Worm (Caenorhabditis elegans) whole organism, late embryonic: ENCODE data around the gene fbxa-224.

Experiments used
- T23F11.4 ChIP-seq: fragments of 200-800 bp; sonication (Bioruptor generic); optimal IDR thresholded peaks from 2 replicates; lab custom pipeline; 2018; ENCODE audit warnings: mild to moderate bottlenecking, missing genetic modification characterization, missing compliant biosample characterization
- ama-1 ChIP-seq: fragments of 150-350 bp; optimal IDR thresholded peaks from 2 replicates; lab custom pipeline; 2014
- ceh-34 ChIP-seq: sonication (generic microtip); optimal IDR thresholded peaks from 2 replicates; lab custom pipeline; 2016; ENCODE audit warnings: mild to moderate bottlenecking, missing genetic modification characterization, missing compliant biosample characterization
- ceh-45 ChIP-seq: fragments of 200-800 bp; sonication (Bioruptor generic); IDR thresholded peaks from 2 replicates; pipeline ENCODE4 v1.3.6; 2022; ENCODE audit warnings: missing genetic modification reagents, missing genetic modification characterization, missing compliant biosample characterization
- elt-2 ChIP-seq: sonication (generic microtip); optimal IDR thresholded peaks from 2 replicates; lab custom pipeline; 2016; ENCODE audit warnings: missing genetic modification reagents, missing genetic modification characterization, missing compliant biosample characterization
- fkh-6 ChIP-seq: sonication (generic microtip); optimal IDR thresholded peaks from 2 replicates; lab custom pipeline; 2016; ENCODE audit warnings: missing genetic modification characterization, missing compliant biosample characterization
- nfya-1 ChIP-seq: sonication (generic microtip); optimal IDR thresholded peaks from 2 replicates; lab custom pipeline; 2017; ENCODE audit warnings: missing genetic modification characterization, mild to moderate bottlenecking, missing compliant biosample characterization, antibody characterized with exemption, moderate library complexity
- nhr-11 ChIP-seq: fragments of 150-350 bp; optimal IDR thresholded peaks from 2 replicates; lab custom pipeline; 2014; ENCODE audit warnings: missing biosample characterization, missing genetic modification characterization
- odd-2 ChIP-seq: sonication (generic microtip); optimal IDR thresholded peaks from 2 replicates; lab custom pipeline; 2017; ENCODE audit warnings: antibody characterized with exemption, mild to moderate bottlenecking, missing genetic modification characterization, missing compliant biosample characterization
- pag-3 ChIP-seq: sonication (generic microtip); optimal IDR thresholded peaks from 2 replicates; lab custom pipeline; 2016; ENCODE audit warnings: missing compliant biosample characterization, missing genetic modification characterization, borderline replicate concordance
- pha-4 ChIP-seq: fragments of 150-350 bp; optimal IDR thresholded peaks from 2 replicates; lab custom pipeline; 2018; ENCODE audit warnings: missing biosample characterization, missing genetic modification reagents, missing genetic modification characterization
- pqm-1 ChIP-seq: sonication (generic microtip); optimal IDR thresholded peaks from 2 replicates; lab custom pipeline; 2016; ENCODE audit warnings: missing genetic modification characterization, missing compliant biosample characterization
- ref-2 ChIP-seq: sonication (generic microtip); optimal IDR thresholded peaks from 2 replicates; lab custom pipeline; 2016; ENCODE audit warnings: missing genetic modification characterization, missing compliant biosample characterization
- ttx-3 ChIP-seq: sonication (generic microtip); optimal IDR thresholded peaks from 2 replicates; lab custom pipeline; 2016; ENCODE audit warnings: missing genetic modification reagents, missing genetic modification characterization, missing compliant biosample characterization

DNA sequence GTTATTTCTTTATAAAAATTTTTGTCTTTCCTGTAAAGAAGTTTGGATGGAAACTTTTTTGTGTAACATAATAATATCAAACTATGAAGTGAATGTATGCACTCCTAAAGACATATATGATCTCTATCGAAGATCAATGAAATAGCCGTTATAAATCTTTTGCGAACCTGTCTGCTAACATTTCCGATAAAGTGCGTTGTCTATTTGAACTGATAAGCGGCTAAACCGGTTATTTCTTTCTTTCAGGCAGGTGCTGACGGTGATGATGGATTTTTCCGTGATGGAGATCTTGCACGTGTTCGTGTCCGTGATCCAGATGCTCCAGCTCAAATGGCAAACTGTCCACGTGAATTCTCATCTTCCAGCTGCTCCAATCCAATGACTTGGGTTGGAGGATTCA lies 16.5 kb downstream of the fbxa-224 start:
- no peak for TF ChIP-seq nfya-1
- no peak for TF ChIP-seq ama-1
- no peak for TF ChIP-seq elt-2 (tag; lab: Kevin White, UChicago)
- TF ChIP-seq pha-4: no peak
- no peak for TF ChIP-seq nhr-11 (tag; lab: Kevin White, UChicago)
- no peak for TF ChIP-seq T23F11.4
- no peak for TF ChIP-seq pqm-1 (tag; lab: Kevin White, UChicago)
- TF ChIP-seq ttx-3 (tag; lab: Kevin White, UChicago): no peak
- TF ChIP-seq odd-2 (tag; lab: Kevin White, UChicago): no peak
- no peak for TF ChIP-seq ceh-45 (GFP tag; lab: Robert Waterston, UW)
- TF ChIP-seq pag-3: no peak
- TF ChIP-seq fkh-6: no peak
- no peak for TF ChIP-seq ceh-34 (tag; lab: Kevin White, UChicago)
- TF ChIP-seq ref-2 (tag; lab: Kevin White, UChicago): no peak
